Worm (Caenorhabditis elegans) whole organism, L1 larva: Measurements from ENCODE around the gene zmp-3.

Experiments
- C16A3.4 ChIP-seq: fragments of 150-350 bp; optimal IDR thresholded peaks from 2 replicates; lab custom pipeline; 2014; ENCODE audit warnings: missing biosample characterization, missing genetic modification characterization
- F16B12.6 ChIP-seq: fragments of 150-350 bp; optimal IDR thresholded peaks from 2 replicates; lab custom pipeline; 2014; ENCODE audit warnings: missing biosample characterization, missing genetic modification characterization
- blmp-1 ChIP-seq: fragments of 150-350 bp; optimal IDR thresholded peaks from 2 replicates; lab custom pipeline; 2014; ENCODE audit warnings: missing biosample characterization, missing genetic modification characterization
- ces-1 ChIP-seq: fragments of 150-350 bp; optimal IDR thresholded peaks from 2 replicates; lab custom pipeline; 2014; ENCODE audit warnings: missing biosample characterization, missing genetic modification reagents, missing genetic modification characterization
- dsc-1 ChIP-seq: sonication (generic microtip); optimal IDR thresholded peaks from 2 replicates; lab custom pipeline; 2016; ENCODE audit warnings: mild to moderate bottlenecking, missing genetic modification characterization, missing compliant biosample characterization
- lin-15B ChIP-seq: fragments of 150-350 bp; sonication (generic microtip); optimal IDR thresholded peaks from 3 replicates; lab custom pipeline; 2014; ENCODE audit warnings: missing biosample characterization, missing genetic modification characterization
- lin-39 ChIP-seq: fragments of 150-350 bp; optimal IDR thresholded peaks from 2 replicates; lab custom pipeline; 2014; ENCODE audit warnings: missing biosample characterization, missing genetic modification reagents, missing genetic modification characterization
- lsy-2 ChIP-seq, 2 experiments: fragments of 150-350 bp; optimal IDR thresholded peaks; 2 replicates each; lab custom pipeline; 2014; ENCODE audit warnings: missing biosample characterization in 2 of 2, missing genetic modification characterization in 2 of 2
- nhr-12 ChIP-seq: sonication (generic microtip); optimal IDR thresholded peaks from 2 replicates; lab custom pipeline; 2017; ENCODE audit warnings: missing biosample characterization, missing genetic modification characterization
- nhr-20 ChIP-seq: sonication (generic microtip); optimal IDR thresholded peaks from 2 replicates; lab custom pipeline; 2016; ENCODE audit warnings: mild to moderate bottlenecking, missing genetic modification characterization, missing compliant biosample characterization
- nhr-237 ChIP-seq: fragments of 150-350 bp; optimal IDR thresholded peaks from 2 replicates; lab custom pipeline; 2014; ENCODE audit warnings: missing biosample characterization, missing genetic modification characterization
- nhr-28 ChIP-seq: fragments of 150-350 bp; optimal IDR thresholded peaks from 2 replicates; lab custom pipeline; 2014; ENCODE audit warnings: missing biosample characterization, missing genetic modification characterization
- skn-1 ChIP-seq: fragments of 150-350 bp; optimal IDR thresholded peaks from 2 replicates; lab custom pipeline; 2014; ENCODE audit warnings: missing biosample characterization, missing genetic modification characterization
- sptf-1 ChIP-seq: fragments of 150-350 bp; optimal IDR thresholded peaks from 2 replicates; lab custom pipeline; 2014; ENCODE audit warnings: missing biosample characterization, missing genetic modification characterization
- sup-37 ChIP-seq: fragments of 200-800 bp; sonication (Bioruptor generic); optimal IDR thresholded peaks from 2 replicates; lab custom pipeline; 2018; ENCODE audit warnings: mild to moderate bottlenecking, missing genetic modification characterization, missing compliant biosample characterization
- zag-1 ChIP-seq: fragments of 150-350 bp; optimal IDR thresholded peaks from 2 replicates; lab custom pipeline; 2014; ENCODE audit warnings: missing biosample characterization, missing genetic modification characterization
- zip-4 ChIP-seq: fragments of 200-800 bp; sonication (Bioruptor generic); optimal IDR thresholded peaks from 2 replicates; lab custom pipeline; 2018; ENCODE audit warnings: mild to moderate bottlenecking, missing genetic modification characterization, moderate library complexity, missing compliant biosample characterization
- ztf-4 ChIP-seq: fragments of 150-350 bp; optimal IDR thresholded peaks from 2 replicates; lab custom pipeline; 2014; ENCODE audit warnings: missing biosample characterization, missing genetic modification characterization

The zmp-3 gene

DNA sequence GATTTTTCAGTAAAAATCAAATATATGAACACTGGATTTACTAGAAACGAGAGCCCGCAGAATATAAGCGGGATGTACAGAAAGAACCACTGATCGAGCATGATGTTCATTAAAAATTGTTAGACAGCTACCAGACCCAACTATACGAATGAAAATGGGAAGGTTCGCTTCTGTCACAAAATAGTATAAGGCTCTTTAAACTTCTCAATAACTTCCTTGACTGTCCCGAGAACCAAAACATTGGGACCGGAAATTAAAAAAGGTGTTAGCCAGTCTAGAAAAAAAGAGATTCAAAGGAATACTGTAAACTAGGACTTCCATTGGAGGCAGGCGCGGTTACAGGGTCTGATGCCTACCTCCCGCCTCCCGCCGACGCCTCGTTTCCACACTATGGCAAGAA, 51.6 kb downstream of the zmp-3 start, which contains the start of gene srj-55:
TSS of gene srj-55 (minus strand) at position 101 of the 400 bp plus-strand sequence.
- TF ChIP-seq nhr-12 (tag; lab: Kevin White, UChicago) = no peak
- no peak for TF ChIP-seq lsy-2 (tag; optimal IDR thresholded peaks at IDR 0.05; lab: Kevin White, UChicago)
- TF ChIP-seq ztf-4 = no peak
- no peak for TF ChIP-seq skn-1 (tag; lab: Kevin White, UChicago)
- TF ChIP-seq sup-37 (GFP tag; lab: Kevin White, UChicago) = no peak
- TF ChIP-seq dsc-1 (tag; lab: Kevin White, UChicago) = no peak
- TF ChIP-seq sptf-1 (tag; lab: Kevin White, UChicago) = no peak
- no peak for TF ChIP-seq zag-1 (tag; lab: Kevin White, UChicago)
- no peak for TF ChIP-seq lin-39 (tag; lab: Kevin White, UChicago)
- TF ChIP-seq F16B12.6 (tag; lab: Kevin White, UChicago) = no peak
- TF ChIP-seq nhr-237 (tag; lab: Kevin White, UChicago) = no peak
- no peak for TF ChIP-seq nhr-20 (tag; lab: Kevin White, UChicago)
- no peak for TF ChIP-seq zip-4 (GFP tag; lab: Kevin White, UChicago)
- TF ChIP-seq nhr-28 (tag; lab: Kevin White, UChicago) = no peak
- TF ChIP-seq ces-1 (GFP tag; lab: Kevin White, UChicago) = no peak
- TF ChIP-seq C16A3.4 (tag; lab: Kevin White, UChicago) = no peak
- no peak for TF ChIP-seq lin-15B (tag; lab: Kevin White, UChicago)
- TF ChIP-seq blmp-1 (tag; lab: Kevin White, UChicago) = no peak
